Worm (Caenorhabditis elegans) whole organism, L2 larva: ENCODE results near the gene fbxa-152.

ENCODE experiments used
- C34F6.9 ChIP-seq: fragments of 150-350 bp; optimal IDR thresholded peaks from 2 replicates; lab custom pipeline; 2014; ENCODE audit warnings: missing biosample characterization, missing genetic modification characterization
- F13H6.1 ChIP-seq: sonication (generic microtip); optimal IDR thresholded peaks from 2 replicates; lab custom pipeline; 2016; ENCODE audit warnings: missing genetic modification characterization, missing compliant biosample characterization
- R02D3.7 ChIP-seq: fragments of 150-350 bp; optimal IDR thresholded peaks from 2 replicates; lab custom pipeline; 2014; ENCODE audit warnings: missing biosample characterization, missing genetic modification characterization
- Y55F3AM.14 ChIP-seq: fragments of 200-800 bp; sonication (Bioruptor generic); optimal IDR thresholded peaks from 2 replicates; lab custom pipeline; 2018; ENCODE audit warnings: mild to moderate bottlenecking, missing genetic modification characterization, missing compliant biosample characterization
- ZK546.5 ChIP-seq: sonication (generic microtip); optimal IDR thresholded peaks from 2 replicates; lab custom pipeline; 2017; ENCODE audit warnings: missing biosample characterization, missing genetic modification characterization
- alr-1 ChIP-seq: fragments of 150-350 bp; optimal IDR thresholded peaks from 2 replicates; lab custom pipeline; 2014; ENCODE audit warnings: missing biosample characterization, missing genetic modification characterization
- aly-2 ChIP-seq: fragments of 150-350 bp; optimal IDR thresholded peaks from 2 replicates; lab custom pipeline; 2014; ENCODE audit warnings: missing biosample characterization, missing genetic modification characterization
- ama-1 ChIP-seq: fragments of 150-350 bp; optimal IDR thresholded peaks from 2 replicates; lab custom pipeline; 2018; ENCODE audit warnings: inconsistent platforms
- blmp-1 ChIP-seq: sonication (generic microtip); optimal IDR thresholded peaks from 2 replicates; lab custom pipeline; 2017; ENCODE audit warnings: missing genetic modification characterization, mild to moderate bottlenecking, missing compliant biosample characterization, antibody characterized with exemption, moderate library complexity; ENCODE audit not compliant: insufficient read depth
- ceh-16 ChIP-seq: fragments of 150-350 bp; optimal IDR thresholded peaks from 2 replicates; lab custom pipeline; 2014; ENCODE audit warnings: missing biosample characterization, missing genetic modification characterization
- ceh-82 ChIP-seq: fragments of 150-350 bp; optimal IDR thresholded peaks from 2 replicates; lab custom pipeline; 2014; ENCODE audit warnings: missing biosample characterization, missing genetic modification characterization
- crh-2 ChIP-seq: sonication (generic microtip); optimal IDR thresholded peaks from 2 replicates; lab custom pipeline; 2017; ENCODE audit warnings: missing biosample characterization, missing genetic modification characterization
- dmd-4 ChIP-seq: sonication (generic microtip); optimal IDR thresholded peaks from 2 replicates; lab custom pipeline; 2017; ENCODE audit warnings: missing biosample characterization, missing genetic modification characterization
- egl-27 ChIP-seq: sonication (generic microtip); optimal IDR thresholded peaks from 3 replicates; lab custom pipeline; 2017; ENCODE audit warnings: missing biosample characterization, missing genetic modification reagents, missing genetic modification characterization
- elt-1 ChIP-seq: fragments of 150-350 bp; optimal IDR thresholded peaks from 2 replicates; lab custom pipeline; 2014; ENCODE audit warnings: missing biosample characterization, missing genetic modification characterization
- elt-3 ChIP-seq: sonication (generic microtip); optimal IDR thresholded peaks from 2 replicates; lab custom pipeline; 2017; ENCODE audit warnings: missing biosample characterization, missing genetic modification characterization
- fos-1 ChIP-seq: fragments of 150-350 bp; optimal IDR thresholded peaks from 2 replicates; lab custom pipeline; 2014; ENCODE audit warnings: missing biosample characterization, missing genetic modification characterization
- gmeb-1 ChIP-seq: fragments of 150-350 bp; optimal IDR thresholded peaks from 2 replicates; lab custom pipeline; 2014; ENCODE audit warnings: missing biosample characterization, missing genetic modification characterization
- lin-11 ChIP-seq: fragments of 150-350 bp; sonication (generic microtip); optimal IDR thresholded peaks from 2 replicates; lab custom pipeline; 2014; ENCODE audit warnings: missing biosample characterization, missing genetic modification characterization, inconsistent platforms, mixed read lengths
- lin-13 ChIP-seq: fragments of 150-350 bp; optimal IDR thresholded peaks from 2 replicates; lab custom pipeline; 2014; ENCODE audit warnings: missing biosample characterization, missing genetic modification reagents, missing genetic modification characterization
- lin-39 ChIP-seq: fragments of 150-350 bp; optimal IDR thresholded peaks from 2 replicates; lab custom pipeline; 2014; ENCODE audit warnings: missing biosample characterization, missing genetic modification reagents, missing genetic modification characterization
- lsy-2 ChIP-seq, 2 experiments: fragments of 150-350 bp in 1 of 2; sonication (generic microtip) in 1 of 2; optimal IDR thresholded peaks; 2 replicates each; lab custom pipeline; 2014 to 2017; ENCODE audit warnings: missing biosample characterization in 2 of 2, missing genetic modification characterization in 2 of 2
- mab-5 ChIP-seq: fragments of 150-350 bp; optimal IDR thresholded peaks from 2 replicates; lab custom pipeline; 2014; ENCODE audit warnings: missing biosample characterization, missing genetic modification characterization
- mbf-1 ChIP-seq: sonication (generic microtip); optimal IDR thresholded peaks from 2 replicates; lab custom pipeline; 2017; ENCODE audit warnings: missing biosample characterization, missing genetic modification characterization
- mdl-1 ChIP-seq, 2 experiments: fragments of 150-350 bp in 1 of 2; sonication (generic microtip) in 1 of 2; optimal IDR thresholded peaks; 2 replicates each; lab custom pipeline; 2017; ENCODE audit warnings: missing biosample characterization in 2 of 2, missing genetic modification characterization in 2 of 2
- nhr-10 ChIP-seq: sonication (generic microtip); optimal IDR thresholded peaks from 2 replicates; lab custom pipeline; 2017; ENCODE audit warnings: missing biosample characterization, missing genetic modification characterization
- nhr-11 ChIP-seq: fragments of 150-350 bp; optimal IDR thresholded peaks from 2 replicates; lab custom pipeline; 2014; ENCODE audit warnings: missing biosample characterization, missing genetic modification characterization
- nhr-12 ChIP-seq: fragments of 150-350 bp; optimal IDR thresholded peaks from 2 replicates; lab custom pipeline; 2014; ENCODE audit warnings: missing biosample characterization, missing genetic modification characterization
- nhr-129 ChIP-seq: fragments of 150-350 bp; optimal IDR thresholded peaks from 2 replicates; lab custom pipeline; 2014; ENCODE audit warnings: missing biosample characterization, missing genetic modification characterization
- nhr-21 ChIP-seq: fragments of 150-350 bp; optimal IDR thresholded peaks from 2 replicates; lab custom pipeline; 2014; ENCODE audit warnings: missing biosample characterization, missing genetic modification characterization
- nhr-23 ChIP-seq: fragments of 150-350 bp; optimal IDR thresholded peaks from 2 replicates; lab custom pipeline; 2014; ENCODE audit warnings: missing biosample characterization, missing genetic modification reagents, missing genetic modification characterization
- nhr-237 ChIP-seq: fragments of 150-350 bp; optimal IDR thresholded peaks from 2 replicates; lab custom pipeline; 2014; ENCODE audit warnings: missing biosample characterization, missing genetic modification characterization
- nhr-25 ChIP-seq: fragments of 150-350 bp; sonication (generic microtip); optimal IDR thresholded peaks from 3 replicates; lab custom pipeline; 2014; ENCODE audit warnings: missing biosample characterization, missing genetic modification characterization
- nhr-6 ChIP-seq: fragments of 150-350 bp; optimal IDR thresholded peaks from 2 replicates; lab custom pipeline; 2014; ENCODE audit warnings: missing biosample characterization, missing genetic modification characterization
- nhr-77 ChIP-seq: fragments of 150-350 bp; optimal IDR thresholded peaks from 2 replicates; lab custom pipeline; 2014; ENCODE audit warnings: missing biosample characterization, missing genetic modification characterization
- peb-1 ChIP-seq: fragments of 150-350 bp; optimal IDR thresholded peaks from 2 replicates; lab custom pipeline; 2014; ENCODE audit warnings: missing biosample characterization, missing genetic modification characterization
- sem-4 ChIP-seq: fragments of 150-350 bp; optimal IDR thresholded peaks from 2 replicates; lab custom pipeline; 2014; ENCODE audit warnings: missing biosample characterization, missing genetic modification reagents, missing genetic modification characterization
- skn-1 ChIP-seq: sonication (generic microtip); optimal IDR thresholded peaks from 2 replicates; lab custom pipeline; 2017; ENCODE audit warnings: missing biosample characterization, missing genetic modification characterization
- sma-3 ChIP-seq: sonication (generic microtip); optimal IDR thresholded peaks from 2 replicates; lab custom pipeline; 2016; ENCODE audit warnings: missing genetic modification reagents, missing genetic modification characterization, missing compliant biosample characterization
- sma-9 ChIP-seq, 2 experiments: fragments of 150-350 bp in 1 of 2; sonication (generic microtip) in 1 of 2; optimal IDR thresholded peaks; 2 replicates each; lab custom pipeline; 2014 to 2016; ENCODE audit warnings: missing genetic modification characterization in 2 of 2, mild to moderate bottlenecking in 1 of 2, missing biosample characterization in 1 of 2, missing compliant biosample characterization in 1 of 2, missing genetic modification reagents in 1 of 2, moderate library complexity in 1 of 2
- snpc-4 ChIP-seq: fragments of 150-350 bp; optimal IDR thresholded peaks from 2 replicates; lab custom pipeline; 2014; ENCODE audit warnings: missing biosample characterization, missing genetic modification characterization
- unc-39 ChIP-seq: fragments of 150-350 bp; optimal IDR thresholded peaks from 2 replicates; lab custom pipeline; 2014; ENCODE audit warnings: missing biosample characterization, missing genetic modification characterization
- unc-55 ChIP-seq: fragments of 150-350 bp; sonication (generic microtip); optimal IDR thresholded peaks from 3 replicates; lab custom pipeline; 2014; ENCODE audit warnings: missing biosample characterization, missing genetic modification reagents, missing genetic modification characterization
- unc-62 ChIP-seq: fragments of 150-350 bp; optimal IDR thresholded peaks from 2 replicates; lab custom pipeline; 2014; ENCODE audit warnings: missing biosample characterization, missing genetic modification reagents, missing genetic modification characterization
- zag-1 ChIP-seq: fragments of 150-350 bp; optimal IDR thresholded peaks from 2 replicates; lab custom pipeline; 2014; ENCODE audit warnings: missing biosample characterization, missing genetic modification characterization
- ztf-1 ChIP-seq: fragments of 200-800 bp; sonication (Bioruptor generic); conservative IDR thresholded peaks from 2 replicates; pipeline ENCODE4 v1.3.6; 2022; ENCODE audit warnings: missing genetic modification characterization, missing compliant biosample characterization
- ztf-11 ChIP-seq: sonication (generic microtip); optimal IDR thresholded peaks from 2 replicates; lab custom pipeline; 2017; ENCODE audit warnings: missing biosample characterization, missing genetic modification characterization
- ztf-4 ChIP-seq: fragments of 150-350 bp; optimal IDR thresholded peaks from 2 replicates; lab custom pipeline; 2014; ENCODE audit warnings: missing biosample characterization, missing genetic modification characterization

Gene fbxa-152

DNA sequence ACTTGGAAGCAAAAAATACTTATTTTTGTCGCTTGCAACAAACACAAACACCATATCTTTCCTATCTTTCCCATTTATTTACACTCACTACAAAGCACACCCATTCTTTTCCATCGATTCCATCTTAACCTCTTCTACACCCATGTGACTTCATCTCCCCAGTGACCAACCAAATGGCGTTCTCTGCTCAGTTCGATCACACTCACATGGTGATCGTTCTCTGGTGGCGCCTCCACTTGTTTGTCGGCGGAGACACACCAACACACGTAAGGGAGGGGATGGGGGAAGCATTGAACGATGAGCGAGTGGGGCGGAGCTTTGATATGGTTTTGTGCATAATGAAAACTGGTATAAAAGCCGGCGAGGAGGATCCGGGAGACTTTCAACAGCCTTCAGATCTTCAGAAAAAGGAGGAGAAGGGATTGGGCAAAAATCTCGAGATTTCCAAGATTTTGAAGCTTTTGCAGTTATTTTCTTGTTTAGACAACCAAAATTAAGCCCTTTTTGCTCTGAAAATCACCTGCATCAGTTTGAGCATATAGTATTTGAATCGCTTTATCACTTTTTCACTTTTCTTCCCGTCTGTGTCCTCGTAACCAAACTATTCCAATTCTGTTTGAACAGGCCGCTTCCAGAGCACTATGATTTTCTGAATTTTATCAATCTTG lies 35.5 kb downstream of the fbxa-152 start (continued):
- peak; percentile 45 to 89 for TF ChIP-seq mdl-1 (tag; optimal IDR thresholded peaks at IDR 0.05; lab: Kevin White, UChicago)
- peak; percentile 94 for TF ChIP-seq nhr-21 (tag; lab: Kevin White, UChicago)

DNA sequence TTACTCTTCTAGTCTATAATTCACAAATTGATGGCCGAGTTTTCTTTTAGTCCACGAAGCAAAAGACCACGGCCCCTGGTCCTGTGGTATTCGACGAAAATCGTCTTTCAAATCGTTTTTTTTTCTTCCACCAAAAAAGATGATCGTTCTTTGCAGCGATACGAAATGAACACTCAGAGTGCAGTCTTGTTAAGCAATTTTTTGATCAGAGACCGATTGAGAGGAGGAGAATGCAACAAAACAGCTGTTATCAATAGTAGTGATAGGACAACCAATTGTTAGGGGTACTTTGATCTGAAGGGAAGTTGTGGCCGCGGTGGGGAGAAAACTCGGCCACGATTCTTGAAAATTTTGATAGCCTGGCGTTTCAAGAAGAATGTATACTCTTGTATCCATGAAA lies 38.2 kb downstream of the fbxa-152 start:
- TF ChIP-seq elt-3 (tag; lab: Kevin White, UChicago): no peak
- TF ChIP-seq skn-1 (tag; lab: Kevin White, UChicago): no peak
- TF ChIP-seq sem-4 (tag; lab: Kevin White, UChicago): no peak
- TF ChIP-seq alr-1 (tag; lab: Kevin White, UChicago): no peak
- peak; percentile 76 for TF ChIP-seq nhr-129 (tag; lab: Kevin White, UChicago)
- no peak for TF ChIP-seq ztf-4 (tag; lab: Kevin White, UChicago)
- TF ChIP-seq lin-13 (GFP tag; lab: Kevin White, UChicago): no peak
- no peak for TF ChIP-seq mdl-1 (tag; optimal IDR thresholded peaks at IDR 0.05; lab: Kevin White, UChicago)
- peak in 1 of 2 experiments; percentile 49 for TF ChIP-seq lsy-2 (tag; optimal IDR thresholded peaks at IDR 0.05; lab: Kevin White, UChicago)
- TF ChIP-seq gmeb-1 (tag; lab: Kevin White, UChicago): peak; percentile 38
- no peak for TF ChIP-seq unc-55 (GFP tag; lab: Kevin White, UChicago)
- TF ChIP-seq aly-2 (tag; lab: Kevin White, UChicago): no peak
- TF ChIP-seq mbf-1 (tag; lab: Kevin White, UChicago): no peak
- no peak for TF ChIP-seq nhr-6
- TF ChIP-seq sma-3 (GFP tag; lab: Kevin White, UChicago): no peak
- TF ChIP-seq mab-5 (tag; lab: Kevin White, UChicago): no peak
- peak; percentile 41 for TF ChIP-seq C34F6.9 (tag; lab: Kevin White, UChicago)
- peak; percentile 52 for TF ChIP-seq fos-1 (tag; lab: Kevin White, UChicago)
- no peak for TF ChIP-seq nhr-10 (tag; lab: Kevin White, UChicago)
- peak; percentile 60 for TF ChIP-seq nhr-21 (tag; lab: Kevin White, UChicago)
- TF ChIP-seq F13H6.1: peak; percentile 68
- TF ChIP-seq ceh-16 (tag; lab: Kevin White, UChicago): no peak
- no peak for TF ChIP-seq snpc-4 (tag; lab: Kevin White, UChicago)
- TF ChIP-seq elt-1: no peak
- no peak for TF ChIP-seq nhr-23 (tag; lab: Kevin White, UChicago)
- TF ChIP-seq nhr-77: no peak
- no peak for TF ChIP-seq blmp-1
- no peak for TF ChIP-seq nhr-11 (tag; lab: Kevin White, UChicago)
- no peak for TF ChIP-seq nhr-237 (tag; lab: Kevin White, UChicago)
- no peak for TF ChIP-seq zag-1 (tag; lab: Kevin White, UChicago)
- TF ChIP-seq lin-11 (tag; lab: Kevin White, UChicago): no peak
- peak; percentile 95 for TF ChIP-seq sma-9 (GFP tag; optimal IDR thresholded peaks at IDR 0.05; lab: Kevin White, UChicago)
- no peak for TF ChIP-seq sma-9 (tag; optimal IDR thresholded peaks at IDR 0.05; lab: Kevin White, UChicago)
- TF ChIP-seq ZK546.5 (tag; lab: Kevin White, UChicago): no peak
- TF ChIP-seq ama-1 (lab: Kevin White, UChicago): no peak
- TF ChIP-seq unc-39: no peak
- TF ChIP-seq egl-27 (tag; lab: Kevin White, UChicago): no peak
- TF ChIP-seq Y55F3AM.14 (GFP tag; lab: Kevin White, UChicago): no peak
- TF ChIP-seq nhr-12 (tag; lab: Kevin White, UChicago): no peak
- TF ChIP-seq R02D3.7 (tag; lab: Kevin White, UChicago): no peak
- TF ChIP-seq ztf-11 (tag; lab: Kevin White, UChicago): no peak
- TF ChIP-seq dmd-4: no peak
- TF ChIP-seq nhr-25: no peak
- no peak for TF ChIP-seq peb-1
- TF ChIP-seq ceh-82 (tag; lab: Kevin White, UChicago): no peak
- TF ChIP-seq crh-2: no peak
- TF ChIP-seq unc-62 (GFP tag; lab: Kevin White, UChicago): no peak
- no peak for TF ChIP-seq ztf-1 (GFP tag; lab: Robert Waterston, UW)
- TF ChIP-seq lin-39 (tag; lab: Kevin White, UChicago): no peak
- TF ChIP-seq, all 48 proteins: peak for 8
